Fruit fly (Drosophila melanogaster) whole organism, embryonic: ENCODE data around the gene CG13384.

Experiments
- Asciz ChIP-seq: fragments of 200-800 bp; sonication (Bioruptor generic); optimal IDR thresholded peaks from 2 replicates; lab custom pipeline; 2017; ENCODE audit warnings: missing biosample characterization, mild to moderate bottlenecking, missing genetic modification characterization, missing genetic modification reagents
- Blimp-1 ChIP-seq: fragments of 200-800 bp; sonication (Bioruptor generic); optimal IDR thresholded peaks from 3 replicates; lab custom pipeline; 2018; ENCODE audit warnings: missing biosample characterization, missing genetic modification characterization, mild to moderate bottlenecking, moderate library complexity, missing genetic modification reagents
- BtbVII ChIP-seq: fragments of 200-800 bp; sonication (Bioruptor generic); optimal IDR thresholded peaks from 3 replicates; lab custom pipeline; 2017; ENCODE audit warnings: missing biosample characterization, mild to moderate bottlenecking, missing genetic modification characterization
- CG11085 ChIP-seq: fragments of 200-800 bp; sonication (Bioruptor generic); IDR thresholded peaks from 2 replicates; pipeline ENCODE4 v1.3.6; 2022; ENCODE audit warnings: missing biosample characterization, missing genetic modification characterization
- CG11560 ChIP-seq: fragments of 200-800 bp; sonication (Bioruptor generic); IDR thresholded peaks from 3 replicates; pipeline ENCODE4 v1.3.6; 2022; ENCODE audit warnings: missing biosample characterization, missing genetic modification characterization
- CG11695 ChIP-seq: fragments of 200-800 bp; sonication (Bioruptor generic); IDR thresholded peaks from 3 replicates; pipeline ENCODE4 v1.3.6; 2022; ENCODE audit warnings: missing biosample characterization, missing genetic modification characterization
- CG1529 ChIP-seq: fragments of 200-800 bp; sonication (Bioruptor generic); optimal IDR thresholded peaks from 3 replicates; lab custom pipeline; 2018; ENCODE audit warnings: missing biosample characterization, missing genetic modification characterization
- CG15514 ChIP-seq: fragments of 200-800 bp; sonication (Bioruptor generic); optimal IDR thresholded peaks from 3 replicates; lab custom pipeline; 2017; ENCODE audit warnings: missing biosample characterization, missing genetic modification characterization, mild to moderate bottlenecking, moderate library complexity, missing genetic modification reagents
- CG1647 ChIP-seq: fragments of 200-800 bp; sonication (Bioruptor generic); optimal IDR thresholded peaks from 3 replicates; lab custom pipeline; 2016; ENCODE audit warnings: missing biosample characterization, missing genetic modification characterization
- CG18764 ChIP-seq: fragments of 200-800 bp; sonication (Bioruptor generic); optimal IDR thresholded peaks from 3 replicates; lab custom pipeline; 2016; ENCODE audit warnings: missing biosample characterization, missing genetic modification characterization
- CG2120 ChIP-seq: fragments of 200-800 bp; sonication (Bioruptor generic); optimal IDR thresholded peaks from 3 replicates; lab custom pipeline; 2016; ENCODE audit warnings: missing biosample characterization, missing genetic modification characterization
- CG3838 ChIP-seq: fragments of 200-800 bp; sonication (Bioruptor generic); optimal IDR thresholded peaks from 3 replicates; lab custom pipeline; 2016; ENCODE audit warnings: missing biosample characterization, missing genetic modification characterization
- CG42726 ChIP-seq: fragments of 200-800 bp; sonication (Bioruptor generic); IDR thresholded peaks from 2 replicates; pipeline ENCODE4 v1.3.6; 2022; ENCODE audit warnings: missing biosample characterization, missing genetic modification characterization; ENCODE audit not compliant: partially characterized antibody
- CG43689 ChIP-seq: fragments of 200-800 bp; sonication (Bioruptor generic); IDR thresholded peaks from 2 replicates; pipeline ENCODE4 v1.3.6; 2022; ENCODE audit warnings: missing biosample characterization, missing genetic modification characterization
- CG4707 ChIP-seq: fragments of 200-800 bp; sonication (Bioruptor generic); optimal IDR thresholded peaks from 2 replicates; lab custom pipeline; 2018; ENCODE audit warnings: missing biosample characterization, mild to moderate bottlenecking, missing genetic modification characterization, moderate library complexity
- CG4730 ChIP-seq: fragments of 200-800 bp; sonication (Bioruptor generic); IDR thresholded peaks from 2 replicates; pipeline ENCODE4 v1.3.6; 2022; ENCODE audit warnings: missing biosample characterization, missing genetic modification characterization
- CG6813 ChIP-seq: fragments of 200-800 bp; sonication (Bioruptor generic); optimal IDR thresholded peaks from 2 replicates; lab custom pipeline; 2017; ENCODE audit warnings: missing biosample characterization, missing genetic modification characterization, mild to moderate bottlenecking, moderate library complexity, missing genetic modification reagents
- CG7786 ChIP-seq: fragments of 200-800 bp; sonication (Bioruptor generic); optimal IDR thresholded peaks from 2 replicates; lab custom pipeline; 2016; ENCODE audit warnings: missing biosample characterization, missing genetic modification characterization
- CG8281 ChIP-seq: fragments of 200-800 bp; sonication (Bioruptor generic); optimal IDR thresholded peaks from 2 replicates; lab custom pipeline; 2018; ENCODE audit warnings: missing biosample characterization, mild to moderate bottlenecking, missing genetic modification characterization, moderate library complexity
- CG8359 ChIP-seq: fragments of 200-800 bp; sonication (Bioruptor generic); optimal IDR thresholded peaks from 2 replicates; lab custom pipeline; 2017; ENCODE audit warnings: missing biosample characterization, mild to moderate bottlenecking, missing genetic modification characterization, borderline replicate concordance
- CoRest ChIP-seq: fragments of 200-800 bp; sonication (Bioruptor generic); optimal IDR thresholded peaks from 3 replicates; lab custom pipeline; 2018; ENCODE audit warnings: missing biosample characterization, mild to moderate bottlenecking, missing genetic modification characterization, moderate library complexity
- Dad ChIP-seq: fragments of 200-800 bp; sonication (Bioruptor generic); optimal IDR thresholded peaks from 3 replicates; lab custom pipeline; 2016; ENCODE audit warnings: missing biosample characterization, missing genetic modification characterization
- Dp ChIP-seq: fragments of 200-800 bp; sonication (Bioruptor generic); optimal IDR thresholded peaks from 2 replicates; lab custom pipeline; 2018; ENCODE audit warnings: missing biosample characterization, mild to moderate bottlenecking, missing genetic modification characterization, moderate library complexity
- ERR ChIP-seq: fragments of 200-800 bp; sonication (Bioruptor generic); optimal IDR thresholded peaks from 2 replicates; lab custom pipeline; 2016; ENCODE audit warnings: missing biosample characterization, missing genetic modification characterization
- Hr3 ChIP-seq: fragments of 200-800 bp; sonication (Bioruptor generic); optimal IDR thresholded peaks from 3 replicates; lab custom pipeline; 2016; ENCODE audit warnings: missing biosample characterization, missing genetic modification characterization
- Hr51 ChIP-seq, 2 experiments: fragments of 200-800 bp; sonication (Bioruptor generic); optimal IDR thresholded peaks; 2 replicates in 1 of 2; 3 replicates in 1 of 2; lab custom pipeline; 2016 to 2018; ENCODE audit warnings: missing biosample characterization in 2 of 2, missing genetic modification characterization in 2 of 2, mild to moderate bottlenecking in 1 of 2, moderate library complexity in 1 of 2
- Oli ChIP-seq: fragments of 200-800 bp; sonication (Bioruptor generic); optimal IDR thresholded peaks from 2 replicates; lab custom pipeline; 2018; ENCODE audit warnings: missing biosample characterization, mild to moderate bottlenecking, missing genetic modification characterization, moderate library complexity
- Ptx1 ChIP-seq: fragments of 200-800 bp; sonication (Bioruptor generic); IDR thresholded peaks from 2 replicates; pipeline ENCODE4 v1.3.6; 2022; ENCODE audit warnings: missing biosample characterization, missing genetic modification characterization
- Scr ChIP-seq: fragments of 200-800 bp; sonication (Bioruptor generic); IDR thresholded peaks from 2 replicates; pipeline ENCODE4 v1.3.6; 2022; ENCODE audit warnings: missing biosample characterization, missing genetic modification characterization; ENCODE audit not compliant: partially characterized antibody
- Six4 ChIP-seq: fragments of 200-800 bp; sonication (Bioruptor generic); optimal IDR thresholded peaks from 2 replicates; lab custom pipeline; 2016; ENCODE audit warnings: missing biosample characterization, missing genetic modification characterization
- Usf ChIP-seq: fragments of 200-800 bp; sonication (Bioruptor generic); optimal IDR thresholded peaks from 2 replicates; lab custom pipeline; 2017; ENCODE audit warnings: missing genotype, missing biosample characterization, missing genetic modification characterization
- al ChIP-seq: fragments of 200-800 bp; sonication (Bioruptor generic); IDR thresholded peaks from 2 replicates; pipeline ENCODE4 v1.3.6; 2022; ENCODE audit warnings: missing biosample characterization, missing genetic modification characterization
- crc ChIP-seq: fragments of 200-800 bp; sonication (Bioruptor generic); optimal IDR thresholded peaks from 2 replicates; lab custom pipeline; 2016; ENCODE audit warnings: missing biosample characterization, missing genetic modification characterization
- dmrt99B ChIP-seq: fragments of 200-800 bp; sonication (Bioruptor generic); optimal IDR thresholded peaks from 2 replicates; lab custom pipeline; 2018; ENCODE audit warnings: missing biosample characterization, mild to moderate bottlenecking, missing genetic modification characterization, moderate library complexity
- dysf ChIP-seq: fragments of 200-800 bp; sonication (Bioruptor generic); IDR thresholded peaks from 3 replicates; pipeline ENCODE4 v1.3.6; 2022; ENCODE audit warnings: missing biosample characterization, missing genetic modification characterization
- ems ChIP-seq: fragments of 200-800 bp; sonication (Bioruptor generic); optimal IDR thresholded peaks from 3 replicates; lab custom pipeline; 2016; ENCODE audit warnings: missing biosample characterization, missing genetic modification characterization
- exex ChIP-seq: fragments of 200-800 bp; sonication (Bioruptor generic); optimal IDR thresholded peaks from 4 replicates; lab custom pipeline; 2018; ENCODE audit warnings: missing biosample characterization, mild to moderate bottlenecking, missing genetic modification characterization, moderate library complexity
- fru ChIP-seq: fragments of >200 bp; optimal IDR thresholded peaks from 2 replicates; lab custom pipeline; 2017
- gce ChIP-seq: fragments of 200-800 bp; sonication (Bioruptor generic); IDR thresholded peaks from 3 replicates; pipeline ENCODE4 v1.3.6; 2022; ENCODE audit warnings: missing biosample characterization, missing genetic modification characterization
- grau ChIP-seq: fragments of 200-800 bp; optimal IDR thresholded peaks from 3 replicates; lab custom pipeline; 2019; ENCODE audit warnings: missing biosample characterization, mild to moderate bottlenecking, missing genetic modification characterization, moderate library complexity
- mam ChIP-seq: fragments of 200-800 bp; sonication (Bioruptor generic); optimal IDR thresholded peaks from 3 replicates; lab custom pipeline; 2016; ENCODE audit warnings: missing biosample characterization, missing genetic modification characterization
- nerfin-1 ChIP-seq: fragments of 200-800 bp; sonication (Bioruptor generic); optimal IDR thresholded peaks from 3 replicates; lab custom pipeline; 2019; ENCODE audit warnings: missing biosample characterization, mild to moderate bottlenecking, missing genetic modification characterization, moderate library complexity
- pho ChIP-seq: fragments of 200-800 bp; sonication (Bioruptor generic); optimal IDR thresholded peaks from 2 replicates; lab custom pipeline; 2016; ENCODE audit warnings: missing biosample characterization, missing genetic modification characterization
- phol ChIP-seq: fragments of 200-800 bp; sonication (Bioruptor generic); optimal IDR thresholded peaks from 3 replicates; lab custom pipeline; 2018; ENCODE audit warnings: missing biosample characterization, mild to moderate bottlenecking, missing genetic modification characterization, moderate library complexity
- psq ChIP-seq: fragments of 200-800 bp; sonication (Bioruptor generic); optimal IDR thresholded peaks from 2 replicates; lab custom pipeline; 2017; ENCODE audit warnings: missing biosample characterization, missing genetic modification characterization
- sima ChIP-seq: fragments of 200-800 bp; sonication (Bioruptor generic); optimal IDR thresholded peaks from 2 replicates; lab custom pipeline; 2016; ENCODE audit warnings: missing biosample characterization, missing genetic modification characterization
- slbo ChIP-seq: fragments of 200-800 bp; sonication (Bioruptor generic); IDR thresholded peaks from 2 replicates; pipeline ENCODE4 v1.3.6; 2022; ENCODE audit warnings: missing biosample characterization, missing genetic modification characterization
- sna ChIP-seq: fragments of 200-800 bp; sonication (Bioruptor generic); IDR thresholded peaks from 2 replicates; pipeline ENCODE4 v1.3.6; 2022; ENCODE audit warnings: missing biosample characterization, missing genetic modification characterization; ENCODE audit not compliant: partially characterized antibody
- stwl ChIP-seq: fragments of 200-800 bp; sonication (Bioruptor generic); optimal IDR thresholded peaks from 3 replicates; lab custom pipeline; 2018; ENCODE audit warnings: missing biosample characterization, mild to moderate bottlenecking, missing genetic modification characterization, moderate library complexity
- sug ChIP-seq: fragments of 200-800 bp; optimal IDR thresholded peaks from 2 replicates; lab custom pipeline; 2019; ENCODE audit warnings: missing biosample characterization, mild to moderate bottlenecking, missing genetic modification characterization, moderate library complexity

CG13384 gene

DNA sequence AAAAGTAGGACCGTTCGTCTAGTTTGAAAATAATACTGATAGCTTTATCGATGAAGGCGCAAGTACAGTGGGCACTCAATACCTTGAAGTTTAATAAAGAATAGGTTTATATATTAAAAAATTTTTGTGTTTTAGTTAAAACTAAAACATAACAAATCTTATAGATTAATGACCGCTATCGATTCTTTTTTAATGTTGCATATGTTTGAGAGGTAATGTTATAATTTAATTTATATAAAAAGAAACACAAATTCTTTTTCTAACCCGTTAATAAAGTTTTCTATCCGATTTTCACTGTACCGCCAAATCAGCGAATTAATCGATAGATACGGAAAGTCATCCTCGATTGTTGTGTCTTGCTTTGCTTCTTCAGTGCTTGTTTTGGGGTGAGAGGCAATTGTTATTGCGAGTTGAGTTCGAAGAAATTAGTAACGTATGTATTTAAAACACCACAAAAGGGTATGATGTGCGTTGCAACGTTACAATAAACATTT lies at the start of gene CG13384, which contains the start of gene Dad1 (continued):
- TF ChIP-seq Dp (peak; percentile 30), sna (no peak), CG7786 (GFP tag; lab: Kevin White, UChicago) (peak; percentile 59), CG2120 (GFP tag; lab: Kevin White, UChicago) (peak; percentile 95), Blimp-1 (GFP tag; lab: Kevin White, UChicago) (peak; percentile 88), fru (lab: Kevin White, UChicago) (no peak), phol (tag; lab: Kevin White, UChicago) (peak; percentile 94), Scr (GFP tag; lab: Robert Waterston, UW) (peak; percentile 60), CG15514 (GFP tag; lab: Kevin White, UChicago) (peak; percentile 89), Usf (GFP tag; lab: Kevin White, UChicago) (peak; percentile 86), CG42726 (peak; percentile 49; the same call in 1 of the 2 replicates), CG6813 (GFP tag; lab: Kevin White, UChicago) (peak; percentile 84), slbo (GFP tag; lab: Robert Waterston, UW) (peak; percentile 96), mam (GFP tag; lab: Kevin White, UChicago) (peak; percentile 69), CoRest (tag; lab: Kevin White, UChicago) (peak; percentile 98), gce (peak; percentile 40; the same call in 1 of the 3 replicates), nerfin-1 (peak; percentile 90), Asciz (peak; percentile 80), CG4707 (GFP tag; lab: Kevin White, UChicago) (peak; percentile 24), al (GFP tag; lab: Robert Waterston, UW) (peak; percentile 95), sug (tag; lab: Kevin White, UChicago) (peak; percentile 96), CG8281 (tag; lab: Kevin White, UChicago) (peak; percentile 82), ERR (GFP tag; lab: Kevin White, UChicago) (peak; percentile 13), stwl (tag; lab: Kevin White, UChicago) (peak; percentile 79), sima (GFP tag; lab: Kevin White, UChicago) (no peak), CG3838 (GFP tag; lab: Kevin White, UChicago) (peak; percentile 60), Hr51 (GFP tag; optimal IDR thresholded peaks at IDR 0.05; lab: Kevin White, UChicago) (peak; percentile 75 to 94), CG1647 (GFP tag; lab: Kevin White, UChicago) (peak; percentile 32), CG11085 (GFP tag; lab: Robert Waterston, UW) (peak; percentile 91), CG4730 (GFP tag; lab: Robert Waterston, UW) (peak; percentile 91), CG11560 (tag; lab: Robert Waterston, UW) (peak; percentile 82), Six4 (GFP tag; lab: Kevin White, UChicago) (peak; percentile 79), CG1529 (GFP tag; lab: Kevin White, UChicago) (peak; percentile 81), ems (GFP tag; lab: Kevin White, UChicago) (peak; percentile 48), CG43689 (GFP tag; lab: Robert Waterston, UW) (peak; percentile 72), CG11695 (GFP tag; lab: Robert Waterston, UW) (peak; percentile 92), CG18764 (GFP tag; lab: Kevin White, UChicago) (peak; percentile 83), pho (GFP tag; lab: Kevin White, UChicago) (peak; percentile 81), Ptx1 (GFP tag; lab: Robert Waterston, UW) (peak; percentile 97), grau (tag; lab: Kevin White, UChicago) (peak; percentile 100), CG8359 (GFP tag; lab: Kevin White, UChicago) (peak; percentile 51), Dad (peak; percentile 44), dmrt99B (tag; lab: Kevin White, UChicago) (peak; percentile 94), exex (tag; lab: Kevin White, UChicago) (peak; percentile 90), Oli (tag; lab: Kevin White, UChicago) (peak; percentile 91), Hr3 (GFP tag; lab: Kevin White, UChicago) (peak; percentile 92), crc (GFP tag; lab: Kevin White, UChicago) (no peak), psq (GFP tag; lab: Kevin White, UChicago) (peak; percentile 84), dysf (GFP tag; lab: Robert Waterston, UW) (peak; percentile 96), BtbVII (GFP tag; lab: Kevin White, UChicago) (peak; percentile 89)
